Fruit fly (Drosophila melanogaster): ENCODE data around the gene CG17681.

Gene CG17681

dm6 chr2L:18148552-18149219, 4.2 kb upstream of the CG17681 start (continued):
- no peak for TF ChIP-seq zen2 (GFP tag; IDR thresholded peaks at IDR 0.05; ENCODE audit: partially characterized antibody)
- peak; percentile 58 for TF ChIP-seq Camta (GFP tag; optimal IDR thresholded peaks at IDR 0.05)
- no peak for TF ChIP-seq fd102C (GFP tag; optimal IDR thresholded peaks at IDR 0.05)
- TF ChIP-seq CG8281 (tag; optimal IDR thresholded peaks at IDR 0.05), result peak; percentile 56
- TF ChIP-seq CG7372 (GFP tag; IDR thresholded peaks at IDR 0.05), result no peak
- TF ChIP-seq CG2116 (GFP tag; optimal IDR thresholded peaks at IDR 0.05), result peak; percentile 14
- TF ChIP-seq CG7963 (GFP tag; IDR thresholded peaks at IDR 0.05; ENCODE audit: partially characterized antibody), result no peak
- peak; percentile 60 for TF ChIP-seq CG17912 (GFP tag; optimal IDR thresholded peaks at IDR 0.05)
- TF ChIP-seq CG8765 (GFP tag; IDR thresholded peaks at IDR 0.05), result no peak
- peak; percentile 66; the same call in 1 of the 2 replicates for TF ChIP-seq sob (GFP tag; IDR thresholded peaks at IDR 0.05)
- TF ChIP-seq dati (GFP tag; IDR thresholded peaks at IDR 0.05), result no peak
- peak; percentile 86 for TF ChIP-seq CrebB (tag; optimal IDR thresholded peaks at IDR 0.05)
- TF ChIP-seq ab (GFP tag; optimal IDR thresholded peaks at IDR 0.05), result no peak
- peak; percentile 25 for TF ChIP-seq CG7839 (tag; optimal IDR thresholded peaks at IDR 0.05)
- peak; percentile 36 for TF ChIP-seq CG4424 (GFP tag; optimal IDR thresholded peaks at IDR 0.05)
- no peak for TF ChIP-seq CG11247 (GFP tag; IDR thresholded peaks at IDR 0.05)
- peak; percentile 29 for TF ChIP-seq her (GFP tag; optimal IDR thresholded peaks at IDR 0.05)
- no peak for TF ChIP-seq usp (GFP tag; optimal IDR thresholded peaks at IDR 0.05)
- peak; percentile 82 for TF ChIP-seq Hey (tag; optimal IDR thresholded peaks at IDR 0.05)
- peak; percentile 68 for TF ChIP-seq CG4328 (GFP tag; optimal IDR thresholded peaks at IDR 0.05)
- TF ChIP-seq Eip74EF (GFP tag; optimal IDR thresholded peaks at IDR 0.05), result peak in 1 of 2 experiments; percentile 2
- no peak for TF ChIP-seq CG14667 (GFP tag; IDR thresholded peaks at IDR 0.05)
- peak; percentile 65 for TF ChIP-seq CG12104 (GFP tag; optimal IDR thresholded peaks at IDR 0.05)
- peak; percentile 61 for TF ChIP-seq CG11723 (GFP tag; optimal IDR thresholded peaks at IDR 0.05)
- TF ChIP-seq CG7987 (GFP tag; optimal IDR thresholded peaks at IDR 0.05), result peak; percentile 95
- TF ChIP-seq D (optimal IDR thresholded peaks at IDR 0.05), result no peak
- TF ChIP-seq D (GFP tag; optimal IDR thresholded peaks at IDR 0.05), result peak; percentile 64
- TF ChIP-seq hkb (optimal IDR thresholded peaks at IDR 0.05), result no peak
- peak; percentile 82 for TF ChIP-seq hkb (GFP tag; IDR thresholded peaks at IDR 0.05)
- TF ChIP-seq CG15696 (tag; optimal IDR thresholded peaks at IDR 0.05), result peak; percentile 52
- no peak for TF ChIP-seq Rx (GFP tag; IDR thresholded peaks at IDR 0.05)
- peak; percentile 73 for TF ChIP-seq CG15514 (GFP tag; optimal IDR thresholded peaks at IDR 0.05)
- no peak for TF ChIP-seq zfh2 (GFP tag; optimal IDR thresholded peaks at IDR 0.05)
- TF ChIP-seq Chrac-16 (GFP tag; optimal IDR thresholded peaks at IDR 0.05), result no peak
- no peak for TF ChIP-seq CG3163 (GFP tag; optimal IDR thresholded peaks at IDR 0.05)
- peak; percentile 79 for TF ChIP-seq chm (GFP tag; IDR thresholded peaks at IDR 0.05)
- no peak for TF ChIP-seq Dad (GFP tag; optimal IDR thresholded peaks at IDR 0.05)
- TF ChIP-seq CG10959 (GFP tag; IDR thresholded peaks at IDR 0.05), result 0 out of 2 replicates have a peak, but pooled peaks have one; percentile 38
- TF ChIP-seq sima (GFP tag; optimal IDR thresholded peaks at IDR 0.05), result no peak
- peak; percentile 15 for TF ChIP-seq CG4282 (GFP tag; optimal IDR thresholded peaks at IDR 0.05)
- TF ChIP-seq CG10462 (GFP tag; optimal IDR thresholded peaks at IDR 0.05), result peak; percentile 33
- no peak for TF ChIP-seq Xbp1 (GFP tag; optimal IDR thresholded peaks at IDR 0.05)
- TF ChIP-seq Meics (GFP tag; optimal IDR thresholded peaks at IDR 0.05), result peak; percentile 67
- TF ChIP-seq CG1024 (GFP tag; IDR thresholded peaks at IDR 0.05), result peak; percentile 62; the same call in 1 of the 2 replicates
- TF ChIP-seq Abd-B (GFP tag; optimal IDR thresholded peaks at IDR 0.05), result no peak
- peak; percentile 56 for TF ChIP-seq CG12299 (tag; optimal IDR thresholded peaks at IDR 0.05)
- peak; percentile 49 for TF ChIP-seq ewg (GFP tag; optimal IDR thresholded peaks at IDR 0.05)
- peak; percentile 19; the same call in 1 of the 2 replicates for TF ChIP-seq Lim3 (GFP tag; IDR thresholded peaks at IDR 0.05)
- peak; percentile 10 for TF ChIP-seq pb (GFP tag; optimal IDR thresholded peaks at IDR 0.05)
- no peak for TF ChIP-seq hbn (GFP tag; IDR thresholded peaks at IDR 0.05; ENCODE audit: partially characterized antibody)

Measured in whole organism, embryonic.